Worm (Caenorhabditis elegans): ENCODE results near the gene F13A2.9.

The F13A2.9 gene

DNA sequence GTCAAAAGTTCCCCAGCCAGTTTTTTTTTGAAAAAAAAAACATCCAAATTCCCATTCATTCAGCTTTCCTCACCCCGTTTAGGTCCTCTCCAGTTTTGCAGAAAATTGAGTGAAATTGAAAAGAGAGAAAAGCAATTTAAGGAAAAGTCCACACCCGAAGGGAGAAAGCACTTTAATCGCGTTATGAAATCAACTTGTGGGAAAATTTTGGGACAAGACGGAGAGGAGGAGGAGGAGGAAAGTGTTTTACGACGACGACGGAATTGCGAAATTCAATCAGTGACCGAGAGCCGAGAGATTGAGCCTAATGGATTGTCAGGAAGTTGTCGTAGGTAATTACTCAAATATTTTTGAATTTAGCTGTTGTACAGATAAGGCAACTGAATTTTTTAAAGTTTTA is 29.9 kb downstream of the F13A2.9 start:
- no peak for TF ChIP-seq ceh-9 (tag; optimal IDR thresholded peaks at IDR 0.05)
- TF ChIP-seq ceh-16 (tag; optimal IDR thresholded peaks at IDR 0.05) = no peak

DNA sequence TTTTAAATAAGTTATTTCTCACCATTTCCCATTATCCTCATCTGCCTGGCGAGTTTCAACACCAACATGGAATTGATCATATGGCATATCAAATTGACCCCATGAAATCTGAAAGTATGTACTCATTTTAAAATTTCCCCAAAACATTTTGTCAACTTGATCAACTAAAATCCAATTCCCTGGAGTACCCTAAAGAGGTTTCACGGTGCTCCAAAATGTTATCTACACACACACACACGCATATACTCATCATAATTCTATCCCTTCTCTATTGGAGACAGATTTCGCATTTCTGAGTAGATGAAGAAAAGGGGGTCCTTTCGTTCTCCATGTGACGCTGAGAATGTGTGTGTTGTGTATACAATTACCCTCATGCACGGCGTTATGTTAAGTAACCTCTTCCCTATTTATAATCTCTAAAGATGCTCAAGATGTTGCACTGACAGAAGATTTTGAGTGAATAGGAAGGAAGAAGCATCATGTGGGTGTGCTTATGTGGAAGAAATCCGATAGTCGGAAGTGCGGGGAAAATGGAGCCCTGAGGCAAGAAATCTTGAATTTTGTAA is 31.2 kb downstream of the F13A2.9 start:
- TF ChIP-seq nhr-23 (tag; optimal IDR thresholded peaks at IDR 0.05) = no peak
- TF ChIP-seq snpc-4 (tag; optimal IDR thresholded peaks at IDR 0.05) = no peak
- TF ChIP-seq fos-1 (tag; optimal IDR thresholded peaks at IDR 0.05) = no peak
- no peak for TF ChIP-seq elt-2 (tag; optimal IDR thresholded peaks at IDR 0.05)
- no peak for TF ChIP-seq fkh-10 (GFP tag; optimal IDR thresholded peaks at IDR 0.05)
- no peak for TF ChIP-seq ztf-11 (tag; optimal IDR thresholded peaks at IDR 0.05)
- no peak for TF ChIP-seq ceh-82 (tag; optimal IDR thresholded peaks at IDR 0.05)
- TF ChIP-seq nhr-76 (tag; optimal IDR thresholded peaks at IDR 0.05) = no peak
- no peak for TF ChIP-seq nhr-28 (tag; optimal IDR thresholded peaks at IDR 0.05)
- TF ChIP-seq nfya-1 (tag; optimal IDR thresholded peaks at IDR 0.05; ENCODE audit: insufficient read depth) = no peak

DNA sequence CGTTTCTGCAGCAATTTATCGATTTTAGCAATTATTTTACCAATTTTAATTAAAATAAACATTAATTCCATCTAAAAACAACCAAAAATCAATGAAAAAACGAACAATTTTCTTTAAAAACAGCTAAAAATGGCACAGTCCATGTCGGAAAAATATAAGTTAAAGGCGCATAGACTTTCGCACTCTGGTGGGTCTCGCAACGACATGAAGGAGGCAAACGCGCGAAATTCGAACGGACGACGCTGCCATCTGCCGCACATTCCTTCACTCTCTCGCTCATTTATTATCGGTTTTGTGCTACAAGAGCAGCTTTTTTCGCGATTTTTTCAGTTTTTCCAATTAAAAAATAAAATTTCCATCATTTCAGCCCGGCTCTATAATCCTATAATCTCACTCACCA is 40.5 kb downstream of the F13A2.9 start, which contains the start of gene mcm-7:
mcm-7 (plus strand) TSS at position 368 of the 400 bp plus-strand sequence.
- TF ChIP-seq ceh-9 (tag; optimal IDR thresholded peaks at IDR 0.05) (no peak), nhr-67 (tag; optimal IDR thresholded peaks at IDR 0.05) (no peak), nhr-28 (tag; optimal IDR thresholded peaks at IDR 0.05) (no peak), lin-15B (tag; optimal IDR thresholded peaks at IDR 0.05) (peak; percentile 75), nhr-76 (tag; optimal IDR thresholded peaks at IDR 0.05) (no peak), ama-1 (optimal IDR thresholded peaks at IDR 0.05) (peak; percentile 32), pqm-1 (tag; optimal IDR thresholded peaks at IDR 0.05) (peak; percentile 21), sea-2 (GFP tag; optimal IDR thresholded peaks at IDR 0.05) (no peak), ZK546.5 (tag; optimal IDR thresholded peaks at IDR 0.05) (no peak), jun-1 (tag; optimal IDR thresholded peaks at IDR 0.05) (no peak), ztf-4 (tag; optimal IDR thresholded peaks at IDR 0.05) (no peak), lin-39 (tag; optimal IDR thresholded peaks at IDR 0.05) (peak; percentile 27), ceh-16 (tag; optimal IDR thresholded peaks at IDR 0.05) (no peak), unc-62 (GFP tag; optimal IDR thresholded peaks at IDR 0.05) (no peak), nhr-23 (tag; optimal IDR thresholded peaks at IDR 0.05) (peak; percentile 42), elt-2 (tag; optimal IDR thresholded peaks at IDR 0.05) (peak; percentile 35), nhr-237 (tag; optimal IDR thresholded peaks at IDR 0.05) (no peak), daf-12 (tag; optimal IDR thresholded peaks at IDR 0.05) (no peak), hmg-11 (tag; optimal IDR thresholded peaks at IDR 0.05) (peak; percentile 74), snpc-4 (tag; optimal IDR thresholded peaks at IDR 0.05) (peak; percentile 1), skn-1 (tag; optimal IDR thresholded peaks at IDR 0.05) (no peak), nhr-11 (tag; optimal IDR thresholded peaks at IDR 0.05) (no peak), unc-39 (tag; optimal IDR thresholded peaks at IDR 0.05) (no peak), nhr-25 (tag; optimal IDR thresholded peaks at IDR 0.05) (peak; percentile 68), mml-1 (tag; optimal IDR thresholded peaks at IDR 0.05) (no peak), nfya-1 (tag; optimal IDR thresholded peaks at IDR 0.05; ENCODE audit: insufficient read depth) (peak; percentile 78)

DNA sequence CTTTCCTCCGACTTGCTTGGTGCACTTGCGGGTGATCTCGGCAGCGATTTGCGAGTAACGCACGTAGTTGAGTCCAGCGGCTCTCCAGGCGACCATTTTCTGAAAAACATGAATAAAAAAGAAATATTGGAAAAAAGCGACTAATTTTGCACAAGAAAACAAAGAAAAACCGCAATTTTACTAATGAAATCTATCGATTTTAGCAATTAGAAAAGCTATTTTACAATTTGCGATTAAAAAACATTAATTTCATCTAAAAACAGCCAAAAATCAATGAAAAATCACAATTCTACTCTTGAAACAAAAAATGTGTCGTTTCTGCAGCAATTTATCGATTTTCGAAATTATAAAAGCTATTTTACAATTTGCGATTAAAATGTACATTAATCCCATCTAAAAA is 41.0 kb downstream of the F13A2.9 start, which contains the start of gene hpo-18:
hpo-18 (minus strand) TSS at position 101 of the 400 bp plus-strand sequence.
- TF ChIP-seq sea-2 (GFP tag; optimal IDR thresholded peaks at IDR 0.05) = no peak
- no peak for TF ChIP-seq ZK546.5 (tag; optimal IDR thresholded peaks at IDR 0.05)
- no peak for TF ChIP-seq zag-1 (tag; optimal IDR thresholded peaks at IDR 0.05)
- no peak for TF ChIP-seq R02D3.7 (tag; optimal IDR thresholded peaks at IDR 0.05)
- TF ChIP-seq ztf-11 (tag; optimal IDR thresholded peaks at IDR 0.05) = no peak
- no peak for TF ChIP-seq lin-39 (tag; optimal IDR thresholded peaks at IDR 0.05)
- no peak for TF ChIP-seq skn-1 (tag; optimal IDR thresholded peaks at IDR 0.05)
- TF ChIP-seq ceh-16 (tag; optimal IDR thresholded peaks at IDR 0.05) = no peak
- TF ChIP-seq aly-2 (tag; optimal IDR thresholded peaks at IDR 0.05) = no peak
- TF ChIP-seq nhr-12 (tag; optimal IDR thresholded peaks at IDR 0.05) = no peak
- TF ChIP-seq egl-27 (tag; optimal IDR thresholded peaks at IDR 0.05) = no peak
- no peak for TF ChIP-seq pha-4 (tag; optimal IDR thresholded peaks at IDR 0.05)

DNA sequence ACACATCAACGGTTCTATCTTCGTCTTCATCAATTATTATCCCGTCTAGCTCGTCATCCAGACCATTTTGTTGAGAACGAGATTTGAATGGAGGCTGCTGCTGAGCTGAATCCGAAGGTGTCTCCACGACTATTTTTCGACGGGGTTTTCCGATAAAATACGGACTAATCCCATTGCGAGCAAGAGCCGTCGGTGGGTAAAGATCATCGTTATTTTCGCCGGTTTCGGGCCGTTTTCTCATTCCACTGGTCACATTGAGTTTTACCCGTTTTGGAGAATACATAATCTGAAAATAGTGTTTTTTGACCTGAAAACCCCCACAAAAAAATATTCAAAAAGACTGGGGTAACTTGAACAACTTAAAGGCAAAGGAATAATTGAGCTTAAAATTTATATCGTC is 41.6 kb downstream of the F13A2.9 start, which contains the start of gene figl-1:
figl-1 (minus strand) TSS at position 286 of the 400 bp plus-strand sequence.
- TF ChIP-seq ceh-82 (tag; optimal IDR thresholded peaks at IDR 0.05) (no peak), nhr-43 (tag; optimal IDR thresholded peaks at IDR 0.05; ENCODE audit: poor library complexity, severe bottlenecking) (peak; percentile 19), ztf-4 (tag; optimal IDR thresholded peaks at IDR 0.05) (no peak)

Data from whole organism, L3 larva.